Worm (Caenorhabditis elegans) whole organism, L4/young adult: Measurements from ENCODE around the gene C16C8.7.

Experiments used
- W03F9.2 ChIP-seq: fragments of 150-350 bp; optimal IDR thresholded peaks from 2 replicates; lab custom pipeline; 2014; ENCODE audit warnings: missing biosample characterization, missing genetic modification characterization
- dao-5 ChIP-seq: sonication (generic microtip); optimal IDR thresholded peaks from 2 replicates; lab custom pipeline; 2016; ENCODE audit warnings: missing genotype, missing genetic modification characterization, moderate library complexity, missing compliant biosample characterization
- him-1 ChIP-seq: sonication (generic microtip); optimal IDR thresholded peaks from 2 replicates; lab custom pipeline; 2016; ENCODE audit warnings: missing genotype, missing genetic modification reagents, missing genetic modification characterization, missing compliant biosample characterization

Gene C16C8.7

DNA sequence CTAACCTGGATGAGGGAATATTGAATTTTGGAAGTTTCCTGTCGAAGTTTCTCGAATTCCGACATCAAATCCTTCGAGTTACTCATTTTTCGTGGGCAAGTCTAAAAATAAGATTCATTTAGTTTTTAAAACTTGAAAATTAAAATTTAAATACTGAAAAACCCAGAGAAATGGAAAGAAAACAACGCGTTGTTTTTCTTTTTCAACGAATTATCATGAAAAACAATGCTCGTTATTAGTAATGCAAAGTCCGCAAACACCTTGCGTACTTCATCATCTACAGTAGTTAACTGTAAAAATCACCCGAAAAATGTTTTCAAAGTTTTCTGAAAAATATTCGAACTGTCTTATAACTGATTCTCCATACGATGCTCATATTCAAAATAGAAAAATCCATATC lies 15.7 kb downstream of the C16C8.7 start, which contains the start of gene C16C8.4:
Gene C16C8.4 (minus strand): TSS at position 101 of the 400 bp plus-strand sequence.
- TF ChIP-seq W03F9.2 (tag; lab: Kevin White, UChicago) (no peak), dao-5 (tag; lab: Kevin White, UChicago) (no peak), him-1 (tag; lab: Kevin White, UChicago) (no peak)

DNA sequence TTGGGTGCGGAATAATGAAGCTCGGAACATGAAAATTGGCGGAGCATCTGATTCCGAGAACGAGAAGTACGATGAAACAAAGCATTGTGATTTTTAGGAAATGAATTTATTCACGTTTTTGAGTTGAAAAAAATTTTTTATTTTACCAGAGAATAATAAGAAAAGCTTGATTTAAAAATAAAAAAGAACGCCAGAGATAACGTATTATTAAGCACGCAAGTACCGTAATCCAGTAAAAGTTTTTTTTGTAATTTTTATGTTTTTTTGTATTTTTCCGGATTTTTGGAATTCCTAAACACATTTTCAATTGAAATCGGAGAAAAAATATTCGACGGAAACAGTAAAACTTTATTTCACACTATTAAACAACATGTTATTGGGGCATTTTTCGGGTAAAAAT lies 16.8 kb downstream of the C16C8.7 start, which contains the start of gene C16C8.22:
Gene C16C8.22 (minus strand): TSS at position 101 of the 400 bp plus-strand sequence.
- no peak for TF ChIP-seq W03F9.2 (tag; lab: Kevin White, UChicago)
- TF ChIP-seq him-1 (tag; lab: Kevin White, UChicago) = no peak
- TF ChIP-seq dao-5 (tag; lab: Kevin White, UChicago) = no peak

DNA sequence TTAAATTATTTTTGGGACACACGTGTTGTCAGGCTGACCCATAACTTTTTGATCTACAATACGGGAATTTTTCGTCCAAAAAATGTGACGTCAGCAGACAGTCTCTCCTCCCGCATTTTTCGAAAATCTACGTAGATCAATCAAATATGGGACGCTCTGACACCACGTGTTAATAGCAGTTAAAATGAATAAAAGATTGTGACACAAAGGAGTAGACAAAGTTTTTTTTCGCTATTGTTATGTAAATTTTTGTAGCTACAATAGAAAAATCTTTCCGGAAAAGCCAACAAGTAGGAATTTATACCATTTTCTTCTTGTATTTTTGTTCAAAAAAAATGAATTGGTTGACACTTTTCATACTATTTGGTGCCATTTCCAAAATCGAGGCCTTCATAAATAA lies 18.6 kb downstream of the C16C8.7 start, which contains the start of gene C16C8.27:
Gene C16C8.27 (plus strand): TSS at position 301 of the 400 bp plus-strand sequence.
- TF ChIP-seq W03F9.2 (tag; lab: Kevin White, UChicago) (no peak), him-1 (tag; lab: Kevin White, UChicago) (no peak), dao-5 (tag; lab: Kevin White, UChicago) (no peak)

ce11 chrII:3440641-3440926 lies 19.4 kb downstream of the C16C8.7 start, which contains the start of gene C16C8.17:
Gene C16C8.17 (plus strand): TSS chrII:3440827.
- no peak for TF ChIP-seq dao-5 (tag; lab: Kevin White, UChicago)
- no peak for TF ChIP-seq him-1 (tag; lab: Kevin White, UChicago)
- no peak for TF ChIP-seq W03F9.2 (tag; lab: Kevin White, UChicago)

DNA sequence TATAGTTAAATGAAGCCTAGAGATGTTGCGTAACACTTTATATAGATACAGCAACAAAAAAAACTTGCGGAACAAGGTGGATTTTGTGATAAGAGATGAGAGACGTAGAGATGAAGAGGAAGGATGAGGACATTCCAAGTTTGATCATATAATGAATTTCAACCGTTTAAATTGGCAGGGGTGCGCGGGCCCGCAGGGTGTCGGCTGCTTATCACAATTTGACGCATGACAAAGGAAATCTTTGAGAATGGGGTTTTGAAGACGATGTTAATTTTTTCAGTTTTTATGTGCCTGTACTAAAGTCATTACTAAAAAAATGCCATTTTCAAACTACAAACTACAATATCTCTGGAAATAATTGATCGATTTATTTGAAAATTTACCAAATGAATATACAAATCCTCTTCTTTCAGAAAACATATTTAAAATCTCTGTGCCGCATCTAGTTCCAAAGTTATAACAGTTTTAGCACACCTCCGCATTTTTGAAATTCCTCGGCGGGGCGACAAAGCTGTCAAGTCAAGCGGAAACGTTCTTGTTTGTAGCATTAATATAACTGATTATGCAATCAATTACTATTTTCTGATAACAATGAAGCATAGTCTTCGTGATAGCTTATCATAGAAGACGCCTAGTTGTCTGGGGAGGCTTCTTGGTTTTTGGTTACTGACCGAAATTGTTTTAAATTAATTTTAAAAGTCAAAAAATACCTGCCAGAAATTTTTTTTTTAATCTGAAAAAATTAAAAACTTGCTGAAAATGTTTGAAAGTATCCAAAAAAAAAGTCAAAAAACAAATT lies 19.9 kb downstream of the C16C8.7 start:
- TF ChIP-seq dao-5 (tag; lab: Kevin White, UChicago) (no peak), him-1 (tag; lab: Kevin White, UChicago) (no peak), W03F9.2 (tag; lab: Kevin White, UChicago) (no peak)

- TF ChIP-seq him-1 (tag; lab: Kevin White, UChicago) (no peak), dao-5 (tag; lab: Kevin White, UChicago) (peak; percentile 73)
Observed at ce11 chrII:3439244-3439698, 20.7 kb downstream of the C16C8.7 start.

ce11 chrII:3438280-3438679 lies 21.7 kb downstream of the C16C8.7 start:
- TF ChIP-seq dao-5 (tag; lab: Kevin White, UChicago) (no peak), W03F9.2 (tag; lab: Kevin White, UChicago) (no peak), him-1 (tag; lab: Kevin White, UChicago) (no peak)

- no peak for TF ChIP-seq dao-5 (tag; lab: Kevin White, UChicago)
Observed at ce11 chrII:3437393-3437792, 22.6 kb downstream of the C16C8.7 start.

DNA sequence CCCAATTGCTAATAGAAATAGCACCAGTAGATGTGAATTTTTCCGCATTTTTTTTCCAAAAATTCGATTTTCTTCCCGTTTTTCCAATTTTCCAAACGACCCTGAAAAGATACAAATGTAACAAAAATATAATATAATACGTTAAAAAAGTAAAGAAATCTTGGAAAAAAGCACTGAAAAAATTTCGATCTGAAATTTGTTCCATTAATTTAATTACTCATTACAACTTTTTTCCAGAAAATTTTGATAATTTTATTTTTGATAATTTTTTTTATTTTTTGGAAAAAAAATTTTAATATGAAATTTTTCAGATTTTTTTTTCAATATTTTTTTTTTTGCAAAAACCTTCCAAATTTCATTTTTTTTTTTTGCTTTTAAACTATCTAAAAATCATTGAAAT lies 23.5 kb downstream of the C16C8.7 start, which contains the start of gene skpo-2:
Gene skpo-2 (minus strand): TSS at position 101 of the 400 bp plus-strand sequence.
- TF ChIP-seq W03F9.2 (tag; lab: Kevin White, UChicago) (no peak), him-1 (tag; lab: Kevin White, UChicago) (no peak), dao-5 (tag; lab: Kevin White, UChicago) (no peak)

- no peak for TF ChIP-seq dao-5 (tag; lab: Kevin White, UChicago)
- no peak for TF ChIP-seq W03F9.2 (tag; lab: Kevin White, UChicago)
- TF ChIP-seq him-1 (tag; lab: Kevin White, UChicago) = no peak
Observed at ce11 chrII:3434893-3435503, 24.9 kb downstream of the C16C8.7 start.

ce11 chrII:3429400-3429799 lies 30.5 kb downstream of the C16C8.7 start, which contains the start of gene C16C8.18:
Gene C16C8.18 (plus strand): TSS chrII:3429700.
- no peak for TF ChIP-seq dao-5 (tag; lab: Kevin White, UChicago)
- no peak for TF ChIP-seq W03F9.2 (tag; lab: Kevin White, UChicago)

ce11 chrII:3428158-3428704 lies 31.7 kb downstream of the C16C8.7 start:
- TF ChIP-seq W03F9.2 (tag; lab: Kevin White, UChicago) (no peak), dao-5 (tag; lab: Kevin White, UChicago) (no peak), him-1 (tag; lab: Kevin White, UChicago) (peak; percentile 84)

DNA sequence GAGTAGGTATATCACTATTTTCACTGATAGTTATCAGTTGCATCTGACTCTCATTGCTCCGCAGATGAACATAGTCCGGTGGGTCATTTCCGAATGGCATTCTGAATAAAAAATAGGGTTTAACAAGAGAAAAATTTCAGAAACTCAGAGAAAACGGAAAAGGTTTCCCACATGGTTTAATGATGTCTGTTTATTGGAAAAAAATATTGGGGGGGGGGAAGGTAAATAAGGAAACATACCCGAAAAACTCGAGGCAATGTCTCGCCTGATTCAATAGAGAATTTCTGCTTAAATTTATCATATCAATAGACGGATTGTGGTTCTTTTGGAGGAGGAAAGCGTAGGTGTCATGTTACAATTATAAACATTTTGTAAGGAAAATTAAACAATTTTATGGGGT lies 34.5 kb downstream of the C16C8.7 start, which contains the start of gene nep-11:
Gene nep-11 (minus strand): TSS at position 101 of the 400 bp plus-strand sequence.
- no peak for TF ChIP-seq him-1 (tag; lab: Kevin White, UChicago)
- TF ChIP-seq W03F9.2 (tag; lab: Kevin White, UChicago) = no peak
- TF ChIP-seq dao-5 (tag; lab: Kevin White, UChicago) = no peak
